Worm (Caenorhabditis elegans) whole organism, young adult: Measurements from ENCODE around the gene odr-8.

Source experiments
- dpl-1 ChIP-seq: fragments of 150-350 bp; optimal IDR thresholded peaks from 2 replicates; lab custom pipeline; 2014; ENCODE audit warnings: missing biosample characterization, missing genetic modification reagents, missing genetic modification characterization
- him-1 ChIP-seq: sonication (generic microtip); optimal IDR thresholded peaks from 2 replicates; lab custom pipeline; 2016; ENCODE audit warnings: missing genotype, missing genetic modification reagents, missing genetic modification characterization, missing compliant biosample characterization
- let-607 ChIP-seq, 2 experiments: fragments of 200-800 bp in 1 of 2; sonication (Bioruptor generic) in 1 of 2; sonication (generic microtip) in 1 of 2; optimal IDR thresholded peaks; 2 replicates each; lab custom pipeline; 2016 to 2018; ENCODE audit warnings: mild to moderate bottlenecking in 2 of 2, missing compliant biosample characterization in 2 of 2, missing genetic modification characterization in 2 of 2, moderate library complexity in 2 of 2, missing genotype in 1 of 2
- lin-35 ChIP-seq, 3 experiments: fragments of 150-350 bp in 2 of 3; sonication (generic microtip) in 1 of 3; optimal IDR thresholded peaks; 2 replicates each; lab custom pipeline; 2014 to 2018; ENCODE audit warnings: missing biosample characterization in 3 of 3, missing genetic modification characterization in 3 of 3, missing genetic modification reagents in 3 of 3
- pha-4 ChIP-seq: fragments of 150-350 bp; sonication (generic microtip); optimal IDR thresholded peaks from 2 replicates; lab custom pipeline; 2014; ENCODE audit warnings: missing biosample characterization, missing genetic modification reagents, missing genetic modification characterization
- rcor-1 ChIP-seq: fragments of 200-800 bp; sonication (Bioruptor generic); IDR thresholded peaks from 2 replicates; pipeline ENCODE4 v1.3.6; 2022; ENCODE audit warnings: missing genetic modification reagents, missing genetic modification characterization, missing compliant biosample characterization

ce11 chrIV:6618607-6619006 is 36.1 kb upstream of the odr-8 start:
- no peak for TF ChIP-seq rcor-1 (GFP tag; lab: Robert Waterston, UW)
- no peak for TF ChIP-seq pha-4 (tag; lab: Kevin White, UChicago)
- TF ChIP-seq him-1 (tag; lab: Kevin White, UChicago) = no peak
- no peak for TF ChIP-seq dpl-1 (GFP tag; lab: Kevin White, UChicago)
- TF ChIP-seq lin-35 (GFP tag; optimal IDR thresholded peaks at IDR 0.05; lab: Kevin White, UChicago) = no peak
- no peak for TF ChIP-seq let-607 (tag; optimal IDR thresholded peaks at IDR 0.05; lab: Kevin White, UChicago)
